Fruit fly (Drosophila melanogaster): ENCODE measurements around the gene RpS13.

The RpS13 gene

DNA sequence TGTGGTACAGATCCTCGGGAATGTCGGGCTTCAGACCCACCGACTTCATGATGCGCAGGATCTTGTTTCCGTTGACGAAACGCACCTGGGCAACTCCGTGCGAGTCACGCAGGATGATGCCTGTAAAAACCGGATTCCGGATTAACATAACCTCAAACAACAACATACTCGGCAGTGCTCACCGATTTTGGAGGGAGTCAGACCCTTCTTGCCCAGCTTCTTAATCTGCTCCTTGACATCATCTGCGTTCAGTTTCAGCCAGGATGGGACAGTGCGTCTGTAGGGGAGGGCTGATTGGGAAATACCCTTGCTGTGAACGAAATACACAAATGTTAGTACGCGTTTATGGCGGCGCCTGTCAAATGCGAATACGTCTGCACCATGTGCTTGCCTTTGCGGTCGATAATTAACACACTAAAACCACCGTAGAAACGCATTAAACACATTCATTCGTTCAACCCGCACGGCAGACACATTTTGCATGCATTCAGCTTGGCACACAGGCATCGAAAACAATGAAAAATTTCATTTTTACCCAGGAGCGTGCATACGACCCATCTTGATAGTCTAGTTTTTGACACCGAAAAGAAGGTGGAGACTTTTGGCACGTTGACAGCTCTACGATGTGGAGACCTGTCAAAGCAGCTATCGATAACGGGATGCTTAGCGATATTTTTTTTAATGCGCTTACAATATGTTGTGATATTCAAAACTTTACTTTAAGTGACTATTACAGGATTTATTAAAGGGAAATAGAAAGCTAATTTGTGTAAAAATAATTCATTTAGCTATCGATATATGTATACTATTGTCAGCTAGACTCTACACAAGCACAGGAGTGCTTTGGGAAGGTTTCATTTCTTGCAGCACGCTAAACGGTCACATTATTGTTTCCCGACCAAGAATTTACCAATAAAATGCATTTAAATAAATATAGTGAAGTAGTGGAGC is at the start of gene RpS13, which contains the start of gene CSN8 (continued):
- TF ChIP-seq CG4424 (GFP tag; optimal IDR thresholded peaks at IDR 0.05) (no peak), CG12071 (GFP tag; optimal IDR thresholded peaks at IDR 0.05) (no peak), CG10267 (tag; optimal IDR thresholded peaks at IDR 0.05) (peak; percentile 63), CG4404 (GFP tag; IDR thresholded peaks at IDR 0.05) (no peak), chif (GFP tag; optimal IDR thresholded peaks at IDR 0.05) (no peak), Ravus (GFP tag; IDR thresholded peaks at IDR 0.05) (no peak), Lhr (GFP tag; optimal IDR thresholded peaks at IDR 0.05) (peak; percentile 57), CG6272 (GFP tag; IDR thresholded peaks at IDR 0.05) (no peak), luna (GFP tag; optimal IDR thresholded peaks at IDR 0.05) (no peak), her (GFP tag; optimal IDR thresholded peaks at IDR 0.05) (no peak), bowl (GFP tag; IDR thresholded peaks at IDR 0.05) (no peak), CG15601 (tag; optimal IDR thresholded peaks at IDR 0.05) (peak; percentile 31), abd-A (tag; optimal IDR thresholded peaks at IDR 0.05) (peak; percentile 35), Ada2b (GFP tag; IDR thresholded peaks at IDR 0.05) (no peak), CG11723 (GFP tag; optimal IDR thresholded peaks at IDR 0.05) (no peak), grau (tag; optimal IDR thresholded peaks at IDR 0.05) (peak; percentile 7), br (optimal IDR thresholded peaks at IDR 0.05) (no peak), TFAM (GFP tag; optimal IDR thresholded peaks at IDR 0.05) (no peak), exex (tag; optimal IDR thresholded peaks at IDR 0.05) (peak; percentile 10), kay (GFP tag; optimal IDR thresholded peaks at IDR 0.05) (no peak), CG4707 (GFP tag; optimal IDR thresholded peaks at IDR 0.05) (no peak), shn (GFP tag; optimal IDR thresholded peaks at IDR 0.05) (no peak), hkb (optimal IDR thresholded peaks at IDR 0.05) (no peak), hkb (GFP tag; IDR thresholded peaks at IDR 0.05) (0 out of 2 replicates have a peak, but pooled peaks have one; percentile 12), mirr (GFP tag; optimal IDR thresholded peaks at IDR 0.05) (no peak), ro (GFP tag; IDR thresholded peaks at IDR 0.05) (no peak), CG12299 (tag; optimal IDR thresholded peaks at IDR 0.05) (peak; percentile 56), Mes4 (GFP tag; optimal IDR thresholded peaks at IDR 0.05) (peak; percentile 26), CG2712 (tag; optimal IDR thresholded peaks at IDR 0.05) (peak; percentile 33), zf30C (GFP tag; optimal IDR thresholded peaks at IDR 0.05) (no peak), unc-4 (GFP tag; IDR thresholded peaks at IDR 0.05; ENCODE audit: partially characterized antibody) (peak; percentile 95), cad (GFP tag; optimal IDR thresholded peaks at IDR 0.05) (no peak), CG16779 (GFP tag; IDR thresholded peaks at IDR 0.05) (0 out of 2 replicates have a peak, but pooled peaks have one; percentile 31), CG18262 (tag; optimal IDR thresholded peaks at IDR 0.05) (peak; percentile 38), CG2199 (GFP tag; IDR thresholded peaks at IDR 0.05) (no peak), dm (GFP tag; optimal IDR thresholded peaks at IDR 0.05) (peak; percentile 92), CG4360 (GFP tag; IDR thresholded peaks at IDR 0.05) (no peak), ewg (GFP tag; optimal IDR thresholded peaks at IDR 0.05) (no peak), CG6689 (GFP tag; IDR thresholded peaks at IDR 0.05) (no peak), fd96Cb (tag; optimal IDR thresholded peaks at IDR 0.05) (no peak), gfzf (GFP tag; optimal IDR thresholded peaks at IDR 0.05) (peak; percentile 85), CG13424 (tag; optimal IDR thresholded peaks at IDR 0.05) (peak; percentile 5), NC2β (GFP tag; optimal IDR thresholded peaks at IDR 0.05) (peak; percentile 43), CG3163 (GFP tag; optimal IDR thresholded peaks at IDR 0.05) (no peak), CG17912 (GFP tag; optimal IDR thresholded peaks at IDR 0.05) (peak; percentile 16), CG16815 (GFP tag; optimal IDR thresholded peaks at IDR 0.05) (no peak), CG12659 (GFP tag; optimal IDR thresholded peaks at IDR 0.05) (peak; percentile 75), aop (GFP tag; IDR thresholded peaks at IDR 0.05) (no peak), CG8944 (GFP tag; optimal IDR thresholded peaks at IDR 0.05) (no peak), so (GFP tag; IDR thresholded peaks at IDR 0.05) (no peak)

All from whole organism, embryonic.